Worm (Caenorhabditis elegans) whole organism, L2 larva: ENCODE results near the gene Y62H9A.15.
A peak's percentile ranks its signal among the peaks of the same experiment; 100 is the strongest.

Source experiments
- C34F6.9 ChIP-seq: fragments of 150-350 bp; optimal IDR thresholded peaks from 2 replicates; lab custom pipeline; 2014; ENCODE audit warnings: missing biosample characterization, missing genetic modification characterization
- F13H6.1 ChIP-seq: sonication (generic microtip); optimal IDR thresholded peaks from 2 replicates; lab custom pipeline; 2016; ENCODE audit warnings: missing genetic modification characterization, missing compliant biosample characterization
- R02D3.7 ChIP-seq: fragments of 150-350 bp; optimal IDR thresholded peaks from 2 replicates; lab custom pipeline; 2014; ENCODE audit warnings: missing biosample characterization, missing genetic modification characterization
- Y55F3AM.14 ChIP-seq: fragments of 200-800 bp; sonication (Bioruptor generic); optimal IDR thresholded peaks from 2 replicates; lab custom pipeline; 2018; ENCODE audit warnings: mild to moderate bottlenecking, missing genetic modification characterization, missing compliant biosample characterization
- alr-1 ChIP-seq: fragments of 150-350 bp; optimal IDR thresholded peaks from 2 replicates; lab custom pipeline; 2014; ENCODE audit warnings: missing biosample characterization, missing genetic modification characterization
- aly-2 ChIP-seq: fragments of 150-350 bp; optimal IDR thresholded peaks from 2 replicates; lab custom pipeline; 2014; ENCODE audit warnings: missing biosample characterization, missing genetic modification characterization
- ama-1 ChIP-seq: fragments of 150-350 bp; optimal IDR thresholded peaks from 2 replicates; lab custom pipeline; 2018; ENCODE audit warnings: inconsistent platforms
- ceh-16 ChIP-seq: fragments of 150-350 bp; optimal IDR thresholded peaks from 2 replicates; lab custom pipeline; 2014; ENCODE audit warnings: missing biosample characterization, missing genetic modification characterization
- ceh-82 ChIP-seq: fragments of 150-350 bp; optimal IDR thresholded peaks from 2 replicates; lab custom pipeline; 2014; ENCODE audit warnings: missing biosample characterization, missing genetic modification characterization
- dmd-4 ChIP-seq: sonication (generic microtip); optimal IDR thresholded peaks from 2 replicates; lab custom pipeline; 2017; ENCODE audit warnings: missing biosample characterization, missing genetic modification characterization
- egl-27 ChIP-seq: sonication (generic microtip); optimal IDR thresholded peaks from 3 replicates; lab custom pipeline; 2017; ENCODE audit warnings: missing biosample characterization, missing genetic modification reagents, missing genetic modification characterization
- elt-1 ChIP-seq: fragments of 150-350 bp; optimal IDR thresholded peaks from 2 replicates; lab custom pipeline; 2014; ENCODE audit warnings: missing biosample characterization, missing genetic modification characterization
- elt-3 ChIP-seq: sonication (generic microtip); optimal IDR thresholded peaks from 2 replicates; lab custom pipeline; 2017; ENCODE audit warnings: missing biosample characterization, missing genetic modification characterization
- fos-1 ChIP-seq: fragments of 150-350 bp; optimal IDR thresholded peaks from 2 replicates; lab custom pipeline; 2014; ENCODE audit warnings: missing biosample characterization, missing genetic modification characterization
- gmeb-1 ChIP-seq: fragments of 150-350 bp; optimal IDR thresholded peaks from 2 replicates; lab custom pipeline; 2014; ENCODE audit warnings: missing biosample characterization, missing genetic modification characterization
- lin-13 ChIP-seq: fragments of 150-350 bp; optimal IDR thresholded peaks from 2 replicates; lab custom pipeline; 2014; ENCODE audit warnings: missing biosample characterization, missing genetic modification reagents, missing genetic modification characterization
- lin-39 ChIP-seq: fragments of 150-350 bp; optimal IDR thresholded peaks from 2 replicates; lab custom pipeline; 2014; ENCODE audit warnings: missing biosample characterization, missing genetic modification reagents, missing genetic modification characterization
- lsy-2 ChIP-seq, 2 experiments: fragments of 150-350 bp in 1 of 2; sonication (generic microtip) in 1 of 2; optimal IDR thresholded peaks; 2 replicates each; lab custom pipeline; 2014 to 2017; ENCODE audit warnings: missing biosample characterization in 2 of 2, missing genetic modification characterization in 2 of 2
- mab-5 ChIP-seq: fragments of 150-350 bp; optimal IDR thresholded peaks from 2 replicates; lab custom pipeline; 2014; ENCODE audit warnings: missing biosample characterization, missing genetic modification characterization
- mbf-1 ChIP-seq: sonication (generic microtip); optimal IDR thresholded peaks from 2 replicates; lab custom pipeline; 2017; ENCODE audit warnings: missing biosample characterization, missing genetic modification characterization
- nhr-12 ChIP-seq: fragments of 150-350 bp; optimal IDR thresholded peaks from 2 replicates; lab custom pipeline; 2014; ENCODE audit warnings: missing biosample characterization, missing genetic modification characterization
- nhr-21 ChIP-seq: fragments of 150-350 bp; optimal IDR thresholded peaks from 2 replicates; lab custom pipeline; 2014; ENCODE audit warnings: missing biosample characterization, missing genetic modification characterization
- nhr-23 ChIP-seq: fragments of 150-350 bp; optimal IDR thresholded peaks from 2 replicates; lab custom pipeline; 2014; ENCODE audit warnings: missing biosample characterization, missing genetic modification reagents, missing genetic modification characterization
- nhr-237 ChIP-seq: fragments of 150-350 bp; optimal IDR thresholded peaks from 2 replicates; lab custom pipeline; 2014; ENCODE audit warnings: missing biosample characterization, missing genetic modification characterization
- nhr-25 ChIP-seq: fragments of 150-350 bp; sonication (generic microtip); optimal IDR thresholded peaks from 3 replicates; lab custom pipeline; 2014; ENCODE audit warnings: missing biosample characterization, missing genetic modification characterization
- nhr-6 ChIP-seq: fragments of 150-350 bp; optimal IDR thresholded peaks from 2 replicates; lab custom pipeline; 2014; ENCODE audit warnings: missing biosample characterization, missing genetic modification characterization
- nhr-77 ChIP-seq: fragments of 150-350 bp; optimal IDR thresholded peaks from 2 replicates; lab custom pipeline; 2014; ENCODE audit warnings: missing biosample characterization, missing genetic modification characterization
- sem-4 ChIP-seq: fragments of 150-350 bp; optimal IDR thresholded peaks from 2 replicates; lab custom pipeline; 2014; ENCODE audit warnings: missing biosample characterization, missing genetic modification reagents, missing genetic modification characterization
- skn-1 ChIP-seq: sonication (generic microtip); optimal IDR thresholded peaks from 2 replicates; lab custom pipeline; 2017; ENCODE audit warnings: missing biosample characterization, missing genetic modification characterization
- sma-3 ChIP-seq: sonication (generic microtip); optimal IDR thresholded peaks from 2 replicates; lab custom pipeline; 2016; ENCODE audit warnings: missing genetic modification reagents, missing genetic modification characterization, missing compliant biosample characterization
- sma-9 ChIP-seq, 2 experiments: fragments of 150-350 bp in 1 of 2; sonication (generic microtip) in 1 of 2; optimal IDR thresholded peaks; 2 replicates each; lab custom pipeline; 2014 to 2016; ENCODE audit warnings: missing genetic modification characterization in 2 of 2, mild to moderate bottlenecking in 1 of 2, missing biosample characterization in 1 of 2, missing compliant biosample characterization in 1 of 2, missing genetic modification reagents in 1 of 2, moderate library complexity in 1 of 2
- snpc-4 ChIP-seq: fragments of 150-350 bp; optimal IDR thresholded peaks from 2 replicates; lab custom pipeline; 2014; ENCODE audit warnings: missing biosample characterization, missing genetic modification characterization
- unc-39 ChIP-seq: fragments of 150-350 bp; optimal IDR thresholded peaks from 2 replicates; lab custom pipeline; 2014; ENCODE audit warnings: missing biosample characterization, missing genetic modification characterization
- unc-55 ChIP-seq: fragments of 150-350 bp; sonication (generic microtip); optimal IDR thresholded peaks from 3 replicates; lab custom pipeline; 2014; ENCODE audit warnings: missing biosample characterization, missing genetic modification reagents, missing genetic modification characterization
- unc-62 ChIP-seq: fragments of 150-350 bp; optimal IDR thresholded peaks from 2 replicates; lab custom pipeline; 2014; ENCODE audit warnings: missing biosample characterization, missing genetic modification reagents, missing genetic modification characterization
- zag-1 ChIP-seq: fragments of 150-350 bp; optimal IDR thresholded peaks from 2 replicates; lab custom pipeline; 2014; ENCODE audit warnings: missing biosample characterization, missing genetic modification characterization
- ztf-11 ChIP-seq: sonication (generic microtip); optimal IDR thresholded peaks from 2 replicates; lab custom pipeline; 2017; ENCODE audit warnings: missing biosample characterization, missing genetic modification characterization
- ztf-4 ChIP-seq: fragments of 150-350 bp; optimal IDR thresholded peaks from 2 replicates; lab custom pipeline; 2014; ENCODE audit warnings: missing biosample characterization, missing genetic modification characterization

Y62H9A.15 gene

ce11 chrX:11907263-11907662 lies 2.7 kb downstream of the Y62H9A.15 start, which contains the start of gene Y62H9A.11:
Y62H9A.11 (minus strand) TSS chrX:11907363.
- TF ChIP-seq elt-1 (tag; lab: Kevin White, UChicago) (no peak), fos-1 (tag; lab: Kevin White, UChicago) (no peak), ceh-16 (no peak), ama-1 (lab: Kevin White, UChicago) (no peak), nhr-25 (tag; lab: Kevin White, UChicago) (no peak), unc-39 (tag; lab: Kevin White, UChicago) (no peak), dmd-4 (tag; lab: Kevin White, UChicago) (no peak), egl-27 (tag; lab: Kevin White, UChicago) (no peak), elt-3 (tag; lab: Kevin White, UChicago) (no peak), sma-9 (GFP tag; optimal IDR thresholded peaks at IDR 0.05; lab: Kevin White, UChicago) (no peak), sma-9 (tag; optimal IDR thresholded peaks at IDR 0.05; lab: Kevin White, UChicago) (no peak), zag-1 (tag; lab: Kevin White, UChicago) (no peak), unc-55 (GFP tag; lab: Kevin White, UChicago) (no peak), nhr-6 (tag; lab: Kevin White, UChicago) (no peak), nhr-23 (no peak)

ce11 chrX:11906626-11907025 lies 3.3 kb downstream of the Y62H9A.15 start:
- TF ChIP-seq lsy-2 (tag; optimal IDR thresholded peaks at IDR 0.05; lab: Kevin White, UChicago) (no peak), C34F6.9 (tag; lab: Kevin White, UChicago) (no peak), nhr-237 (tag; lab: Kevin White, UChicago) (no peak), ztf-11 (tag; lab: Kevin White, UChicago) (no peak), sem-4 (no peak), lin-39 (tag; lab: Kevin White, UChicago) (no peak), nhr-23 (no peak), unc-62 (GFP tag; lab: Kevin White, UChicago) (no peak), alr-1 (no peak), elt-1 (tag; lab: Kevin White, UChicago) (no peak), zag-1 (tag; lab: Kevin White, UChicago) (no peak), nhr-25 (tag; lab: Kevin White, UChicago) (no peak), sma-3 (no peak), lin-13 (GFP tag; lab: Kevin White, UChicago) (no peak), skn-1 (tag; lab: Kevin White, UChicago) (no peak), egl-27 (tag; lab: Kevin White, UChicago) (no peak), ceh-82 (tag; lab: Kevin White, UChicago) (no peak), R02D3.7 (tag; lab: Kevin White, UChicago) (no peak)

ce11 chrX:11902661-11903060 lies 7.3 kb downstream of the Y62H9A.15 start, which contains the start of gene Y62H9A.10:
Y62H9A.10 (minus strand) TSS chrX:11902761.
- TF ChIP-seq Y55F3AM.14 (GFP tag; lab: Kevin White, UChicago) (no peak), nhr-23 (no peak), lin-13 (GFP tag; lab: Kevin White, UChicago) (no peak), skn-1 (tag; lab: Kevin White, UChicago) (no peak), elt-3 (tag; lab: Kevin White, UChicago) (no peak), unc-55 (GFP tag; lab: Kevin White, UChicago) (no peak), unc-62 (GFP tag; lab: Kevin White, UChicago) (no peak), nhr-77 (tag; lab: Kevin White, UChicago) (no peak), R02D3.7 (tag; lab: Kevin White, UChicago) (no peak), egl-27 (tag; lab: Kevin White, UChicago) (no peak)

ce11 chrX:11899031-11899430 lies 10.9 kb downstream of the Y62H9A.15 start:
- TF ChIP-seq ztf-4 (tag; lab: Kevin White, UChicago) (no peak), ceh-16 (no peak), mab-5 (tag; lab: Kevin White, UChicago) (peak; percentile 1)

- TF ChIP-seq F13H6.1 (tag; lab: Kevin White, UChicago) (no peak), ceh-16 (no peak), mbf-1 (no peak), nhr-21 (tag; lab: Kevin White, UChicago) (no peak), gmeb-1 (no peak), elt-3 (tag; lab: Kevin White, UChicago) (no peak), zag-1 (tag; lab: Kevin White, UChicago) (no peak), aly-2 (tag; lab: Kevin White, UChicago) (no peak), lin-39 (tag; lab: Kevin White, UChicago) (no peak), Y55F3AM.14 (GFP tag; lab: Kevin White, UChicago) (no peak), snpc-4 (tag; lab: Kevin White, UChicago) (no peak), unc-55 (GFP tag; lab: Kevin White, UChicago) (no peak), ztf-4 (tag; lab: Kevin White, UChicago) (no peak), sma-9 (GFP tag; optimal IDR thresholded peaks at IDR 0.05; lab: Kevin White, UChicago) (no peak), sma-9 (tag; optimal IDR thresholded peaks at IDR 0.05; lab: Kevin White, UChicago) (no peak), egl-27 (tag; lab: Kevin White, UChicago) (no peak), lsy-2 (tag; optimal IDR thresholded peaks at IDR 0.05; lab: Kevin White, UChicago) (no peak), nhr-12 (tag; lab: Kevin White, UChicago) (no peak)
Measured at ce11 chrX:11898040-11898439, 11.9 kb downstream of the Y62H9A.15 start, which contains the start of gene Y62H9A.9. Y62H9A.9 (minus strand) TSS chrX:11898140.
